Worm (Caenorhabditis elegans): ENCODE data around the gene clh-5.

clh-5 gene

ce11 chrII:9128132-9128531, 29.7 kb upstream of the clh-5 start (continued):
- TF ChIP-seq ztf-4 (tag; optimal IDR thresholded peaks at IDR 0.05) (no peak), lin-15B (tag; optimal IDR thresholded peaks at IDR 0.05) (no peak), hpl-2 (GFP tag; optimal IDR thresholded peaks at IDR 0.05) (no peak), pqm-1 (tag; optimal IDR thresholded peaks at IDR 0.05) (no peak), ces-1 (GFP tag; optimal IDR thresholded peaks at IDR 0.05) (no peak), nhr-12 (tag; optimal IDR thresholded peaks at IDR 0.05) (no peak), vab-15 (tag; optimal IDR thresholded peaks at IDR 0.05) (no peak), mab-9 (GFP tag; IDR thresholded peaks at IDR 0.05) (no peak), lin-13 (GFP tag; optimal IDR thresholded peaks at IDR 0.05) (no peak), unc-86 (tag; optimal IDR thresholded peaks at IDR 0.05) (no peak), ceh-82 (tag; optimal IDR thresholded peaks at IDR 0.05) (peak in 1 of 3 experiments; percentile 22), nhr-71 (tag; optimal IDR thresholded peaks at IDR 0.05) (peak; percentile 32), jun-1 (tag; optimal IDR thresholded peaks at IDR 0.05) (no peak), snpc-4 (tag; optimal IDR thresholded peaks at IDR 0.05) (no peak), ceh-88 (GFP tag; IDR thresholded peaks at IDR 0.05) (no peak), nhr-77 (tag; optimal IDR thresholded peaks at IDR 0.05) (peak; percentile 27), sptf-1 (tag; optimal IDR thresholded peaks at IDR 0.05) (no peak), sup-37 (GFP tag; optimal IDR thresholded peaks at IDR 0.05) (no peak), tlp-1 (tag; optimal IDR thresholded peaks at IDR 0.05) (no peak), C04F5.9 (tag; optimal IDR thresholded peaks at IDR 0.05) (no peak), fos-1 (tag; optimal IDR thresholded peaks at IDR 0.05) (no peak), hlh-17 (GFP tag; optimal IDR thresholded peaks at IDR 0.05; ENCODE audit: borderline replicate concordance) (no peak), zip-4 (GFP tag; optimal IDR thresholded peaks at IDR 0.05) (no peak), nhr-28 (tag; optimal IDR thresholded peaks at IDR 0.05) (no peak), nhr-20 (tag; optimal IDR thresholded peaks at IDR 0.05) (peak; percentile 39), blmp-1 (tag; optimal IDR thresholded peaks at IDR 0.05) (peak; percentile 98), alr-1 (tag; optimal IDR thresholded peaks at IDR 0.05; ENCODE audit: borderline replicate concordance) (no peak), C16A3.4 (tag; optimal IDR thresholded peaks at IDR 0.05) (peak; percentile 5), dpl-1 (GFP tag; optimal IDR thresholded peaks at IDR 0.05) (no peak), ceh-63 (GFP tag; optimal IDR thresholded peaks at IDR 0.05) (no peak), nhr-76 (tag; optimal IDR thresholded peaks at IDR 0.05) (no peak)

DNA sequence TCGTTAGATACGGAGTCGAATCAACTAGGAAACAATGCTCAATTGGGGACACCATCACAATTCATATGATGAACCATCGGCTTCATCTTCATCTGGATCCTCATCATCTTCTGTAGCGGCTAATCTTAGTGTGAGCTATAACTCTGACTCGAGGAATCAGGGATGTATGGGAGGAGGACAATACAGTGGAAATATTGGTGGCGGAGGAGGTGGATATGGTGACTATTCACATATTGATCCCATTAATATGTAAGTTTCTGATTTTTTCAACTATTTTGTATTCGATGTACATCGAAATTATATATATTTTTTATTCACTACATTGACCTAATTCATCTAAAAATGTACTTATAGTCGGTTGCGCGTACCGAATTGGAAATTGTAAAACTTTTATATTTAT, 29.0 kb upstream of the clh-5 start:
- TF ChIP-seq efl-1 (optimal IDR thresholded peaks at IDR 0.05) = no peak
- TF ChIP-seq efl-1 (GFP tag; optimal IDR thresholded peaks at IDR 0.05 in 1 of 2) = peak in 1 of 2 experiments; percentile 20
- TF ChIP-seq ama-1 (optimal IDR thresholded peaks at IDR 0.05) = no peak

- TF ChIP-seq sptf-1 (tag; optimal IDR thresholded peaks at IDR 0.05) = no peak
- TF ChIP-seq nhr-20 (tag; optimal IDR thresholded peaks at IDR 0.05) = no peak
- TF ChIP-seq ceh-8 (GFP tag; optimal IDR thresholded peaks at IDR 0.05) = no peak
- TF ChIP-seq nhr-19 (GFP tag; conservative IDR thresholded peaks at IDR 0.05) = no peak
- no peak for TF ChIP-seq sup-37 (GFP tag; optimal IDR thresholded peaks at IDR 0.05)
- TF ChIP-seq fkh-10 (GFP tag; optimal IDR thresholded peaks at IDR 0.05) = no peak
- TF ChIP-seq snu-23 (GFP tag; optimal IDR thresholded peaks at IDR 0.05) = no peak
- no peak for TF ChIP-seq nhr-47 (tag; optimal IDR thresholded peaks at IDR 0.05)
- TF ChIP-seq nhr-90 (tag; optimal IDR thresholded peaks at IDR 0.05; ENCODE audit: poor library complexity) = no peak
- no peak for TF ChIP-seq pqm-1 (tag; optimal IDR thresholded peaks at IDR 0.05)
- no peak for TF ChIP-seq hpl-2 (GFP tag; optimal IDR thresholded peaks at IDR 0.05)
- TF ChIP-seq lin-15B (tag; optimal IDR thresholded peaks at IDR 0.05) = no peak
- TF ChIP-seq tlp-1 (tag; optimal IDR thresholded peaks at IDR 0.05) = no peak
- no peak for TF ChIP-seq unc-86 (tag; optimal IDR thresholded peaks at IDR 0.05)
- TF ChIP-seq F16B12.6 (tag; optimal IDR thresholded peaks at IDR 0.05) = no peak
- no peak for TF ChIP-seq lsy-2 (tag; optimal IDR thresholded peaks at IDR 0.05)
- TF ChIP-seq fos-1 (tag; optimal IDR thresholded peaks at IDR 0.05) = no peak
- TF ChIP-seq efl-1 (optimal IDR thresholded peaks at IDR 0.05) = no peak
- no peak for TF ChIP-seq efl-1 (GFP tag; optimal IDR thresholded peaks at IDR 0.05 in 1 of 2)
- TF ChIP-seq lin-14 (GFP tag; optimal IDR thresholded peaks at IDR 0.05) = no peak
- TF ChIP-seq C04F5.9 (tag; optimal IDR thresholded peaks at IDR 0.05) = no peak
These were observed 28.6 kb upstream of the clh-5 start for ce11 chrII:9126965-9127364.
